Worm (Caenorhabditis elegans): ENCODE data around the gene rnp-4.

DNA sequence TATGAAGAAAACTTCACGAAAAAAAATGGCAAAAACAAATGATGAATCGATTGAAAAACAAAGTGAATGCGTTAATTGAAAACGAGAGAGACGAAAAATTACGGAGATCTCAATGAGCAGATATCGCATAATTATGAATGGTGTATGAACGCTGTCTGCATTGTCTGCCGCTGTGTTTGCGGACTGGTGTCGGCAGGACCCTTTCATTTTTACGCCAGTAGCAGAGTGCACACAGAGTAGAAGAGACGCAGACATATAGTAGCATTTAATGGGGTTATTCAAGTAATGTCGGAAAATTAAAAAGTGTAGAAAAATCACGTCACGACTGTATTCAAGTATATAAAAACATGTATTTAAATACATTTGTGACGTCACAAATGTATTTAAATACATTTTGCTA, 25.3 kb upstream of the rnp-4 start:
- no peak for TF ChIP-seq unc-55 (GFP tag; optimal IDR thresholded peaks at IDR 0.05)
- no peak for TF ChIP-seq nhr-25 (tag; optimal IDR thresholded peaks at IDR 0.05)
- no peak for TF ChIP-seq unc-62 (GFP tag; optimal IDR thresholded peaks at IDR 0.05)
- TF ChIP-seq R02D3.7 (tag; optimal IDR thresholded peaks at IDR 0.05), result no peak
- TF ChIP-seq alr-1 (tag; optimal IDR thresholded peaks at IDR 0.05), result no peak
